Worm (Caenorhabditis elegans): ENCODE data around the gene cept-2.

DNA sequence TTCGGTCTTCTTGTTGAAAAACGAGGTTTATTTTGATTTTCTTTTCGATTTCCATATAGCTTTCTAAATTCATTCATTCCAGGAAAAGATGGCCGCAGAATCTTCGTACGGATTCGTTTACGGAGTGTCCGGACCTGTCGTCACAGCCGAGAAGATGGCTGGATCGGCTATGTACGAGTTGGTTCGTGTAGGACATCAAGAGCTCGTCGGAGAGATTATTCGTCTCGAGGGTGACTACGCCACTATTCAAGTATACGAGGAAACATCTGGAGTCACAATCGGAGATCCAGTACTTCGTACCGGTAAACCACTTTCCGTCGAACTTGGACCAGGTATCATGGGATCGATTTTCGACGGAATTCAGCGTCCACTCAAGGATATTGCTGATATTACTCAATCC, 4.1 kb downstream of the cept-2 start, which contains the start of gene vha-13:
- TF ChIP-seq dve-1 (tag; optimal IDR thresholded peaks at IDR 0.05; ENCODE audit: insufficient read depth) (no peak), zag-1 (tag; optimal IDR thresholded peaks at IDR 0.05) (no peak), lin-15B (tag; optimal IDR thresholded peaks at IDR 0.05) (no peak), rbr-2 (tag; optimal IDR thresholded peaks at IDR 0.05) (no peak), R02D3.7 (tag; optimal IDR thresholded peaks at IDR 0.05) (no peak), nhr-76 (tag; optimal IDR thresholded peaks at IDR 0.05) (no peak), fos-1 (tag; optimal IDR thresholded peaks at IDR 0.05) (no peak), dpl-1 (GFP tag; optimal IDR thresholded peaks at IDR 0.05) (no peak)
